Worm (Caenorhabditis elegans) whole organism, mixed stage, embryonic: ENCODE measurements around the gene ptd-2.

Experiments used
- M03D4.4 ChIP-seq: sonication (generic microtip); optimal IDR thresholded peaks from 2 replicates; lab custom pipeline; 2017; ENCODE audit warnings: mild to moderate bottlenecking, missing genetic modification characterization, missing compliant biosample characterization
- elt-1 ChIP-seq: sonication (generic microtip); optimal IDR thresholded peaks from 2 replicates; lab custom pipeline; 2017; ENCODE audit warnings: missing genetic modification characterization, mild to moderate bottlenecking, missing compliant biosample characterization, antibody characterized with exemption, moderate library complexity, borderline replicate concordance; ENCODE audit not compliant: insufficient read depth
- nhr-237 ChIP-seq: fragments of 150-350 bp; optimal IDR thresholded peaks from 2 replicates; lab custom pipeline; 2014; ENCODE audit warnings: missing biosample characterization, missing genetic modification characterization
- unc-62 ChIP-seq: fragments of 150-350 bp; optimal IDR thresholded peaks from 2 replicates; lab custom pipeline; 2014; ENCODE audit warnings: missing biosample characterization, missing genetic modification reagents, missing genetic modification characterization

ce11 chrV:9261492-9261891 lies 11.5 kb downstream of the ptd-2 start, which contains the start of gene nhr-36:
- TF ChIP-seq elt-1 (tag; lab: Kevin White, UChicago) (no peak), M03D4.4 (tag; lab: Kevin White, UChicago) (no peak), nhr-237 (no peak), unc-62 (GFP tag; lab: Kevin White, UChicago) (no peak)
